Fruit fly (Drosophila melanogaster) whole organism, embryonic: ENCODE data around the gene U2af50.
A peak's percentile ranks its signal among the peaks of the same experiment; 100 is the strongest.

ENCODE experiments used
- Atf-2 ChIP-seq: fragments of 200-800 bp; sonication (Bioruptor generic); optimal IDR thresholded peaks from 2 replicates; lab custom pipeline; 2016; ENCODE audit warnings: missing biosample characterization, missing genetic modification characterization
- Blimp-1 ChIP-seq: fragments of 200-800 bp; sonication (Bioruptor generic); optimal IDR thresholded peaks from 3 replicates; lab custom pipeline; 2018; ENCODE audit warnings: missing biosample characterization, missing genetic modification characterization, mild to moderate bottlenecking, moderate library complexity, missing genetic modification reagents
- CG10209 ChIP-seq: fragments of 200-800 bp; sonication (Bioruptor generic); optimal IDR thresholded peaks from 3 replicates; lab custom pipeline; 2017; ENCODE audit warnings: missing biosample characterization, mild to moderate bottlenecking, missing genetic modification characterization, missing genetic modification reagents
- CG10366 ChIP-seq: fragments of 200-800 bp; sonication (Bioruptor generic); IDR thresholded peaks from 2 replicates; pipeline ENCODE4 v1.3.6; 2022; ENCODE audit warnings: missing biosample characterization, missing genetic modification characterization
- CG10543 ChIP-seq: fragments of 200-800 bp; sonication (Bioruptor generic); optimal IDR thresholded peaks from 3 replicates; lab custom pipeline; 2017; ENCODE audit warnings: missing biosample characterization, mild to moderate bottlenecking, missing genetic modification characterization, moderate library complexity
- CG11504 ChIP-seq: fragments of 200-800 bp; sonication (Bioruptor generic); optimal IDR thresholded peaks from 3 replicates; lab custom pipeline; 2019; ENCODE audit warnings: missing biosample characterization, mild to moderate bottlenecking, missing genetic modification characterization, moderate library complexity
- CG12155 ChIP-seq: fragments of 200-800 bp; sonication (Bioruptor generic); optimal IDR thresholded peaks from 3 replicates; lab custom pipeline; 2016; ENCODE audit warnings: missing biosample characterization, missing genetic modification characterization
- CG13287 ChIP-seq: fragments of 200-800 bp; sonication (Bioruptor generic); IDR thresholded peaks from 2 replicates; pipeline ENCODE4 v1.3.6; 2022; ENCODE audit warnings: missing biosample characterization, missing genetic modification characterization; ENCODE audit not compliant: partially characterized antibody
- CG13424 ChIP-seq: fragments of 200-800 bp; sonication (Bioruptor generic); optimal IDR thresholded peaks from 2 replicates; lab custom pipeline; 2019; ENCODE audit warnings: missing biosample characterization, mild to moderate bottlenecking, missing genetic modification characterization, moderate library complexity
- CG13775 ChIP-seq: fragments of 200-800 bp; sonication (Bioruptor generic); optimal IDR thresholded peaks from 3 replicates; lab custom pipeline; 2017; ENCODE audit warnings: missing biosample characterization, mild to moderate bottlenecking, missing genetic modification characterization
- CG14050 ChIP-seq: fragments of 200-800 bp; sonication (Bioruptor generic); IDR thresholded peaks from 3 replicates; pipeline ENCODE4 v1.3.6; 2022; ENCODE audit warnings: missing biosample characterization, missing genetic modification characterization
- CG16863 ChIP-seq: fragments of 200-800 bp; sonication (Bioruptor generic); optimal IDR thresholded peaks from 3 replicates; lab custom pipeline; 2016; ENCODE audit warnings: missing biosample characterization, missing genetic modification characterization
- CG18599 ChIP-seq: fragments of 200-800 bp; sonication (Bioruptor generic); optimal IDR thresholded peaks from 3 replicates; lab custom pipeline; 2017; ENCODE audit warnings: missing biosample characterization, missing genetic modification characterization, mild to moderate bottlenecking, moderate library complexity, missing genetic modification reagents
- CG2199 ChIP-seq: fragments of 200-800 bp; sonication (Bioruptor generic); IDR thresholded peaks from 3 replicates; pipeline ENCODE4 v1.3.6; 2022; ENCODE audit warnings: missing biosample characterization, missing genetic modification characterization
- CG2678 ChIP-seq: fragments of 200-800 bp; sonication (Bioruptor generic); optimal IDR thresholded peaks from 3 replicates; lab custom pipeline; 2019; ENCODE audit warnings: missing biosample characterization, mild to moderate bottlenecking, missing genetic modification characterization, moderate library complexity
- CG2875 ChIP-seq: fragments of 200-800 bp; sonication (Bioruptor generic); optimal IDR thresholded peaks from 2 replicates; lab custom pipeline; 2017; ENCODE audit warnings: missing biosample characterization, mild to moderate bottlenecking, missing genetic modification characterization, missing genetic modification reagents
- CG31365 ChIP-seq: fragments of 200-800 bp; sonication (Bioruptor generic); optimal IDR thresholded peaks from 2 replicates; lab custom pipeline; 2018; ENCODE audit warnings: missing biosample characterization, mild to moderate bottlenecking, missing genetic modification characterization
- CG34224 ChIP-seq: fragments of 200-800 bp; sonication (Bioruptor generic); IDR thresholded peaks from 3 replicates; pipeline ENCODE4 v1.3.6; 2022; ENCODE audit warnings: missing biosample characterization, missing genetic modification characterization; ENCODE audit not compliant: partially characterized antibody
- CG4404 ChIP-seq: fragments of 200-800 bp; sonication (Bioruptor generic); IDR thresholded peaks from 2 replicates; pipeline ENCODE4 v1.3.6; 2022; ENCODE audit warnings: missing biosample characterization, missing genetic modification characterization
- CG4707 ChIP-seq: fragments of 200-800 bp; sonication (Bioruptor generic); optimal IDR thresholded peaks from 2 replicates; lab custom pipeline; 2018; ENCODE audit warnings: missing biosample characterization, mild to moderate bottlenecking, missing genetic modification characterization, moderate library complexity
- CG4820 ChIP-seq: fragments of 200-800 bp; sonication (Bioruptor generic); optimal IDR thresholded peaks from 3 replicates; lab custom pipeline; 2016; ENCODE audit warnings: missing biosample characterization, missing genetic modification characterization
- CG6791 ChIP-seq: fragments of 200-800 bp; sonication (Bioruptor generic); IDR thresholded peaks from 3 replicates; pipeline ENCODE4 v1.3.6; 2022; ENCODE audit warnings: missing biosample characterization, missing genetic modification characterization; ENCODE audit not compliant: partially characterized antibody
- CG7271 ChIP-seq: fragments of 200-800 bp; sonication (Bioruptor generic); optimal IDR thresholded peaks from 2 replicates; lab custom pipeline; 2018; ENCODE audit warnings: missing biosample characterization, mild to moderate bottlenecking, missing genetic modification characterization, moderate library complexity
- CG8281 ChIP-seq: fragments of 200-800 bp; sonication (Bioruptor generic); optimal IDR thresholded peaks from 2 replicates; lab custom pipeline; 2018; ENCODE audit warnings: missing biosample characterization, mild to moderate bottlenecking, missing genetic modification characterization, moderate library complexity
- CG8924 ChIP-seq: fragments of 200-800 bp; optimal IDR thresholded peaks from 3 replicates; lab custom pipeline; 2019; ENCODE audit warnings: missing biosample characterization, mild to moderate bottlenecking, missing genetic modification characterization, moderate library complexity
- CG8944 ChIP-seq: fragments of 200-800 bp; sonication (Bioruptor generic); optimal IDR thresholded peaks from 3 replicates; lab custom pipeline; 2016; ENCODE audit warnings: missing biosample characterization, missing genetic modification characterization
- CG9817 ChIP-seq: fragments of 200-800 bp; sonication (Bioruptor generic); optimal IDR thresholded peaks from 2 replicates; lab custom pipeline; 2018; ENCODE audit warnings: missing biosample characterization, mild to moderate bottlenecking, missing genetic modification characterization, moderate library complexity
- CrebB ChIP-seq: fragments of 200-800 bp; sonication (Bioruptor generic); optimal IDR thresholded peaks from 3 replicates; lab custom pipeline; 2018; ENCODE audit warnings: missing biosample characterization, mild to moderate bottlenecking, missing genetic modification characterization
- Drgx ChIP-seq: fragments of 200-800 bp; sonication (Bioruptor generic); IDR thresholded peaks from 2 replicates; pipeline ENCODE4 v1.3.6; 2022; ENCODE audit warnings: missing biosample characterization, missing genetic modification characterization
- Hr78 ChIP-seq, 2 experiments: fragments of 200-800 bp in 1 of 2; fragments of >200 bp in 1 of 2; sonication (Bioruptor generic) in 1 of 2; optimal IDR thresholded peaks; 2 replicates each; lab custom pipeline; 2017 to 2019; ENCODE audit warnings: missing biosample characterization in 2 of 2, missing genetic modification characterization in 2 of 2, mild to moderate bottlenecking in 1 of 2, moderate library complexity in 1 of 2
- PHDP ChIP-seq: fragments of 200-800 bp; sonication (Bioruptor generic); optimal IDR thresholded peaks from 3 replicates; lab custom pipeline; 2018; ENCODE audit warnings: missing biosample characterization, mild to moderate bottlenecking, missing genetic modification characterization, moderate library complexity
- Pdp1 ChIP-seq, 2 experiments: fragments of 200-800 bp; sonication (Bioruptor generic); optimal IDR thresholded peaks; 3 replicates each; lab custom pipeline; 2016; ENCODE audit warnings: missing biosample characterization in 2 of 2, missing genetic modification characterization in 2 of 2, mild to moderate bottlenecking in 1 of 2, moderate library complexity in 1 of 2
- Side ChIP-seq: fragments of 200-800 bp; sonication (Bioruptor generic); optimal IDR thresholded peaks from 2 replicates; lab custom pipeline; 2016; ENCODE audit warnings: missing biosample characterization, missing genetic modification characterization
- Xbp1 ChIP-seq: fragments of 200-800 bp; sonication (Bioruptor generic); optimal IDR thresholded peaks from 3 replicates; lab custom pipeline; 2016; ENCODE audit warnings: missing biosample characterization, mild to moderate bottlenecking, missing genetic modification characterization
- chif ChIP-seq, 2 experiments: fragments of 200-800 bp; sonication (Bioruptor generic); optimal IDR thresholded peaks; 3 replicates each; lab custom pipeline; 2016; ENCODE audit warnings: missing biosample characterization in 2 of 2, missing genetic modification characterization in 2 of 2
- chinmo ChIP-seq: fragments of 200-800 bp; sonication (Bioruptor generic); IDR thresholded peaks from 4 replicates; pipeline ENCODE4 v1.3.6; 2022; ENCODE audit warnings: missing biosample characterization, missing genetic modification characterization; ENCODE audit not compliant: partially characterized antibody
- chn ChIP-seq: fragments of 200-800 bp; sonication (Bioruptor generic); optimal IDR thresholded peaks from 2 replicates; lab custom pipeline; 2016; ENCODE audit warnings: missing biosample characterization, missing genetic modification characterization
- dimm ChIP-seq: fragments of 200-800 bp; sonication (Bioruptor generic); IDR thresholded peaks from 2 replicates; pipeline ENCODE4 v1.3.6; 2022; ENCODE audit warnings: missing biosample characterization, missing genetic modification characterization
- disco-r ChIP-seq: fragments of 200-800 bp; sonication (Bioruptor generic); optimal IDR thresholded peaks from 2 replicates; lab custom pipeline; 2016; ENCODE audit warnings: missing biosample characterization, missing genetic modification characterization
- dm ChIP-seq: fragments of 200-800 bp; sonication (Bioruptor generic); optimal IDR thresholded peaks from 3 replicates; lab custom pipeline; 2016; ENCODE audit warnings: missing biosample characterization, missing genetic modification characterization
- gcm ChIP-seq: fragments of 200-800 bp; sonication (Bioruptor generic); optimal IDR thresholded peaks from 2 replicates; lab custom pipeline; 2019; ENCODE audit warnings: missing biosample characterization, mild to moderate bottlenecking, missing genetic modification characterization, moderate library complexity
- hb ChIP-seq: fragments of 200-800 bp; sonication (Bioruptor generic); IDR thresholded peaks from 3 replicates; pipeline ENCODE4 v1.3.6; 2022; ENCODE audit warnings: missing biosample characterization, missing genetic modification characterization; ENCODE audit not compliant: partially characterized antibody
- jigr1 ChIP-seq: fragments of 200-800 bp; sonication (Bioruptor generic); IDR thresholded peaks from 3 replicates; pipeline ENCODE4 v1.3.6; 2022; ENCODE audit warnings: missing biosample characterization, missing genetic modification characterization
- lilli ChIP-seq: fragments of 200-800 bp; sonication (Bioruptor generic); optimal IDR thresholded peaks from 3 replicates; lab custom pipeline; 2016; ENCODE audit warnings: missing biosample characterization, missing genetic modification characterization
- mam ChIP-seq: fragments of 200-800 bp; sonication (Bioruptor generic); optimal IDR thresholded peaks from 3 replicates; lab custom pipeline; 2016; ENCODE audit warnings: missing biosample characterization, missing genetic modification characterization
- ranshi ChIP-seq: fragments of 200-800 bp; sonication (Bioruptor generic); IDR thresholded peaks from 2 replicates; pipeline ENCODE4 v1.3.6; 2022; ENCODE audit warnings: missing biosample characterization, missing genetic modification characterization
- rib ChIP-seq: fragments of 200-800 bp; sonication (Bioruptor generic); IDR thresholded peaks from 2 replicates; pipeline ENCODE4 v1.3.6; 2022; ENCODE audit warnings: missing biosample characterization, missing genetic modification characterization
- run ChIP-seq: fragments of 200-800 bp; sonication (Bioruptor generic); optimal IDR thresholded peaks from 3 replicates; lab custom pipeline; 2018; ENCODE audit warnings: missing biosample characterization, mild to moderate bottlenecking, missing genetic modification characterization

Gene U2af50

DNA sequence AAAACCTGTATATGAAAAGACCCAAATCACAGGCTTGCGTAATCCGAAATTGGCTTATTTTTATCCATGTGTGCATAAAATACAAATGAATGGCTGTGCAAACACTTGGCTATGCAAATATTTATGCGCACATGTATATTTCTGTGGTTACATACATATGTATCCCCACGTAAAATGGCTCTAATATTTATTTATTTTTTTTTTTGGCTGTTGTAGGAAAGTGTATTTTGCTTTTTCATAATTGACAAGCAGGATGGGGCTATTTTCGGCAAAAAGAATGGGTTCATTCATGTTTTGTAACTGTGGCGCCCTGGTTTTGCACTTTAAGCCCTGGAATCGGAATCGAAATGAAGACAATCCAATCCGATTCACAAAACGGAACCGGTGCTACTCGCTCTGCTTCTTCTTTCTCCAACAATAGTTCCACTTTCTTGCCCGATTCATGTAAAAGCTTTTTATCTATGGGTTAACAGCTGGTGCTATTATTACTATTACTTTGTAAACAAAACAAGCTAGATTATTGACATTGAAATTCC lies 23.7 kb downstream of the U2af50 start (continued):
- TF ChIP-seq CG18599 (GFP tag; lab: Kevin White, UChicago): peak; percentile 82
- peak; percentile 66 for TF ChIP-seq CG10209
- no peak; the same call in 1 of the 3 replicates for TF ChIP-seq jigr1 (GFP tag; lab: Robert Waterston, UW)
- TF ChIP-seq CG13424: peak; percentile 73
- TF ChIP-seq CG11504 (tag; lab: Kevin White, UChicago): no peak
- no peak for TF ChIP-seq CG34224 (GFP tag; lab: Robert Waterston, UW)
- TF ChIP-seq CG4820 (GFP tag; lab: Kevin White, UChicago): peak; percentile 56
- TF ChIP-seq Blimp-1 (GFP tag; lab: Kevin White, UChicago): peak; percentile 55
- peak; percentile 33 to 53 for TF ChIP-seq chif (GFP tag; optimal IDR thresholded peaks at IDR 0.05; lab: Kevin White, UChicago)
- peak; percentile 42 for TF ChIP-seq CG8944 (GFP tag; lab: Kevin White, UChicago)
- TF ChIP-seq CG7271 (tag; lab: Kevin White, UChicago): no peak
- peak; percentile 62; the same call in 1 of the 2 replicates for TF ChIP-seq ranshi (GFP tag; lab: Robert Waterston, UW)
- no peak for TF ChIP-seq CG6791 (GFP tag; lab: Robert Waterston, UW)
- peak; percentile 88 for TF ChIP-seq Drgx (GFP tag; lab: Robert Waterston, UW)
- TF ChIP-seq chinmo (GFP tag; lab: Robert Waterston, UW): 0 out of 4 replicates have a peak, but pooled peaks have one; percentile 40
- TF ChIP-seq disco-r: peak; percentile 33
- peak; percentile 24 for TF ChIP-seq gcm (GFP tag; lab: Kevin White, UChicago)
- peak; percentile 71 for TF ChIP-seq Atf-2 (GFP tag; lab: Kevin White, UChicago)
- peak; percentile 59 for TF ChIP-seq CG2875 (GFP tag; lab: Kevin White, UChicago)
- TF ChIP-seq dm (GFP tag; lab: Kevin White, UChicago): peak; percentile 51
- peak; percentile 66 for TF ChIP-seq CG16863 (GFP tag; lab: Kevin White, UChicago)
- TF ChIP-seq CG13287 (GFP tag; lab: Robert Waterston, UW): peak; percentile 19; the same call in 1 of the 2 replicates
- peak; percentile 86 for TF ChIP-seq rib (GFP tag; lab: Robert Waterston, UW)
- TF ChIP-seq CG10543: peak; percentile 79
- peak; percentile 62 for TF ChIP-seq CG10366 (GFP tag; lab: Robert Waterston, UW)
- peak; percentile 71 for TF ChIP-seq mam (GFP tag; lab: Kevin White, UChicago)
- TF ChIP-seq CG2199 (GFP tag; lab: Robert Waterston, UW): no peak
- TF ChIP-seq Hr78 (GFP tag; optimal IDR thresholded peaks at IDR 0.05; lab: Kevin White, UChicago): no peak
- TF ChIP-seq CG9817 (tag; lab: Kevin White, UChicago): no peak
- TF ChIP-seq Side (GFP tag; lab: Kevin White, UChicago): peak; percentile 49
- peak; percentile 42; the same call in 1 of the 2 replicates for TF ChIP-seq CG4404 (GFP tag; lab: Robert Waterston, UW)
- TF ChIP-seq CG8281 (tag; lab: Kevin White, UChicago): peak; percentile 23
- TF ChIP-seq CG13775 (GFP tag; lab: Kevin White, UChicago): peak; percentile 74
- peak; percentile 14 for TF ChIP-seq CG4707 (GFP tag; lab: Kevin White, UChicago)
- peak; percentile 8 for TF ChIP-seq CG8924 (tag; lab: Kevin White, UChicago)
- TF ChIP-seq CG31365 (tag; lab: Kevin White, UChicago): no peak
- TF ChIP-seq hb (GFP tag; lab: Robert Waterston, UW): no peak
- no peak for TF ChIP-seq dimm (GFP tag; lab: Robert Waterston, UW)
- peak; percentile 67 for TF ChIP-seq PHDP
- TF ChIP-seq Pdp1 (GFP tag; optimal IDR thresholded peaks at IDR 0.05; lab: Kevin White, UChicago): peak; percentile 76 to 84
- TF ChIP-seq chn (GFP tag; lab: Kevin White, UChicago): peak; percentile 77
- peak; percentile 10 for TF ChIP-seq run (tag; lab: Kevin White, UChicago)
- peak; percentile 79 for TF ChIP-seq Xbp1
- TF ChIP-seq CG14050: peak; percentile 55; the same call in 2 of the 3 replicates
- TF ChIP-seq CG2678 (tag; lab: Kevin White, UChicago): peak; percentile 74
- TF ChIP-seq CrebB (tag; lab: Kevin White, UChicago): no peak
- TF ChIP-seq CG12155 (GFP tag; lab: Kevin White, UChicago): peak; percentile 98
- peak; percentile 87 for TF ChIP-seq lilli (GFP tag; lab: Kevin White, UChicago)
